In the genomic region with DNA sequence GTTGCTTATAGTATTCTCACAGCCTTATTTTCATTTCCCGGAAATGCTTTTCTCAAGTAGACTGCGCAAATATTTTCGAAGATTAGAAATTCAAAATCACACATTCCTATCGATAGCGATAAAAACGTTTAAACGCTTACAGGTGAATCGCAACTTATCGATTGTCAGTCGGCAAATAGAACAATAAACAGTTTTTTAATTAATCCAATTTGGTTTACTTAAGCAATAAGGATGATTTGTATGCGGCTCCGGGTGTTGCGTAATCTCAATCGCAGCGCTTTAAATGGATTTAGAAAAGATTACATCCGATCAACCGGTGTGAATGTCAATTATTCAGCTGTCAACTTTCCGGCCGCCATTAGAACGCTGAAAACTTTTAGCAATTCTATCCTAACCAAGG, we compare ENCODE assay signal across 1 fruit fly cellular context.
TF ChIP-seq lines count a peak whose summit lies in the region.

CG6180 (plus strand) TSS at position 122 of the 400 bp plus-strand sequence.
CG15484 (minus strand) TSS at position 172 of the 400 bp plus-strand sequence.

TF ChIP-seq in whole organism, embryonic, 481 proteins besides CTCF, POLR2A, EP300 and RAD21 (continued from another document):
- no peak for TF ChIP-seq Dip3 (GFP tag; optimal IDR thresholded peaks at IDR 0.05; lab: Kevin White, UChicago)
- peak; percentile 66 for TF ChIP-seq Sry-δ (GFP tag; optimal IDR thresholded peaks at IDR 0.05; lab: Kevin White, UChicago)
- TF ChIP-seq Bgb (GFP tag; IDR thresholded peaks at IDR 0.05; lab: Robert Waterston, UW; ENCODE audit: partially characterized antibody): 0 out of 2 replicates have a peak, but pooled peaks have one; percentile 23
- TF ChIP-seq NC2β (GFP tag; optimal IDR thresholded peaks at IDR 0.05; lab: Kevin White, UChicago): no peak
- TF ChIP-seq CG6272 (GFP tag; IDR thresholded peaks at IDR 0.05; lab: Robert Waterston, UW): no peak
- no peak for TF ChIP-seq CG9215 (GFP tag; IDR thresholded peaks at IDR 0.05; lab: Robert Waterston, UW)
- TF ChIP-seq Hr51 (GFP tag; optimal IDR thresholded peaks at IDR 0.05; lab: Kevin White, UChicago): no peak
- TF ChIP-seq CG11398 (GFP tag; optimal IDR thresholded peaks at IDR 0.05; lab: Kevin White, UChicago): no peak
- TF ChIP-seq Dll (GFP tag; IDR thresholded peaks at IDR 0.05; lab: Robert Waterston, UW; ENCODE audit: partially characterized antibody): peak; percentile 59; the same call in 2 of the 4 replicates
- peak; percentile 39 for TF ChIP-seq CG18011 (GFP tag; optimal IDR thresholded peaks at IDR 0.05; lab: Kevin White, UChicago)
- no peak for TF ChIP-seq lola (GFP tag; optimal IDR thresholded peaks at IDR 0.05; lab: Kevin White, UChicago)
- TF ChIP-seq CG1792 (GFP tag; optimal IDR thresholded peaks at IDR 0.05; lab: Kevin White, UChicago): peak; percentile 3
- TF ChIP-seq hth (optimal IDR thresholded peaks at IDR 0.05; lab: Kevin White, UChicago): no peak
- no peak for TF ChIP-seq HLH54F (GFP tag; optimal IDR thresholded peaks at IDR 0.05; lab: Kevin White, UChicago)
- TF ChIP-seq h (optimal IDR thresholded peaks at IDR 0.05; lab: Kevin White, UChicago): no peak
- TF ChIP-seq CG10267 (tag; optimal IDR thresholded peaks at IDR 0.05; lab: Kevin White, UChicago): peak; percentile 16
- TF ChIP-seq tx (GFP tag; optimal IDR thresholded peaks at IDR 0.05; lab: Kevin White, UChicago): no peak
- no peak for TF ChIP-seq ATbp (GFP tag; optimal IDR thresholded peaks at IDR 0.05; lab: Kevin White, UChicago)
- TF ChIP-seq ems (GFP tag; optimal IDR thresholded peaks at IDR 0.05; lab: Kevin White, UChicago): no peak
- TF ChIP-seq CG31224 (GFP tag; IDR thresholded peaks at IDR 0.05; lab: Robert Waterston, UW): no peak
- TF ChIP-seq CG11696 (GFP tag; IDR thresholded peaks at IDR 0.05; lab: Robert Waterston, UW): no peak
- TF ChIP-seq fu2 (GFP tag; optimal IDR thresholded peaks at IDR 0.05; lab: Kevin White, UChicago): no peak
- TF ChIP-seq CG17802 (tag; optimal IDR thresholded peaks at IDR 0.05; lab: Kevin White, UChicago): no peak
- no peak for TF ChIP-seq gcm (GFP tag; optimal IDR thresholded peaks at IDR 0.05; lab: Kevin White, UChicago)
- peak; percentile 22; the same call in 1 of the 2 replicates for TF ChIP-seq amos (GFP tag; IDR thresholded peaks at IDR 0.05; lab: Robert Waterston, UW; ENCODE audit: partially characterized antibody)
- no peak for TF ChIP-seq Deaf1 (tag; optimal IDR thresholded peaks at IDR 0.05; lab: Kevin White, UChicago)
- TF ChIP-seq dm (GFP tag; optimal IDR thresholded peaks at IDR 0.05; lab: Kevin White, UChicago): peak; percentile 7
- TF ChIP-seq twi (tag; optimal IDR thresholded peaks at IDR 0.05; lab: Kevin White, UChicago): no peak
- TF ChIP-seq GATAe (GFP tag; conservative IDR thresholded peaks at IDR 0.05; lab: Robert Waterston, UW): no peak
- TF ChIP-seq sug (tag; optimal IDR thresholded peaks at IDR 0.05; lab: Kevin White, UChicago): no peak
